Fruit fly (Drosophila melanogaster) whole organism, embryonic: ENCODE results near the gene CG7889.
A peak's percentile ranks its signal among the peaks of the same experiment; 100 is the strongest.

Experiments used
- B-H2 ChIP-seq: fragments of 200-800 bp; sonication (Bioruptor generic); optimal IDR thresholded peaks from 2 replicates; lab custom pipeline; 2018; ENCODE audit warnings: missing biosample characterization, mild to moderate bottlenecking, missing genetic modification characterization
- BEAF-32 ChIP-seq: fragments of 200-800 bp; sonication (Bioruptor generic); optimal IDR thresholded peaks from 3 replicates; lab custom pipeline; 2017; ENCODE audit warnings: missing biosample characterization, missing genetic modification characterization, mild to moderate bottlenecking, moderate library complexity, missing genetic modification reagents
- CG1233 ChIP-seq: fragments of 200-800 bp; sonication (Bioruptor generic); optimal IDR thresholded peaks from 4 replicates; lab custom pipeline; 2018; ENCODE audit warnings: missing biosample characterization, mild to moderate bottlenecking, missing genetic modification characterization
- CG12769 ChIP-seq: fragments of 200-800 bp; sonication (Bioruptor generic); optimal IDR thresholded peaks from 2 replicates; lab custom pipeline; 2019; ENCODE audit warnings: missing biosample characterization, mild to moderate bottlenecking, missing genetic modification characterization, moderate library complexity
- CG12942 ChIP-seq: fragments of 200-800 bp; sonication (Bioruptor generic); optimal IDR thresholded peaks from 3 replicates; lab custom pipeline; 2016; ENCODE audit warnings: missing biosample characterization, missing genetic modification characterization
- CG15269 ChIP-seq: fragments of 200-800 bp; sonication (Bioruptor generic); optimal IDR thresholded peaks from 2 replicates; lab custom pipeline; 2018; ENCODE audit warnings: missing biosample characterization, mild to moderate bottlenecking, missing genetic modification characterization, moderate library complexity
- CG17186 ChIP-seq: fragments of 200-800 bp; sonication (Bioruptor generic); optimal IDR thresholded peaks from 3 replicates; lab custom pipeline; 2017; ENCODE audit warnings: missing biosample characterization, missing genetic modification reagents, missing genetic modification characterization
- CG17612 ChIP-seq: fragments of 200-800 bp; sonication (Bioruptor generic); IDR thresholded peaks from 2 replicates; pipeline ENCODE4 v1.3.6; 2022; ENCODE audit warnings: missing biosample characterization, missing genetic modification characterization
- CG1832 ChIP-seq: fragments of 200-800 bp; sonication (Bioruptor generic); optimal IDR thresholded peaks from 2 replicates; lab custom pipeline; 2017; ENCODE audit warnings: missing biosample characterization, mild to moderate bottlenecking, missing genetic modification characterization, inconsistent platforms
- CG30431 ChIP-seq: fragments of 200-800 bp; sonication (Bioruptor generic); optimal IDR thresholded peaks from 2 replicates; lab custom pipeline; 2017; ENCODE audit warnings: missing biosample characterization, missing genetic modification characterization
- CG34422 ChIP-seq: fragments of 200-800 bp; sonication (Bioruptor generic); IDR thresholded peaks from 3 replicates; pipeline ENCODE4 v1.3.6; 2022; ENCODE audit warnings: missing biosample characterization, missing genetic modification characterization
- CG3726 ChIP-seq: fragments of 200-800 bp; sonication (Bioruptor generic); IDR thresholded peaks from 3 replicates; pipeline ENCODE4, ENCODE4 v1.3.6; 2022; ENCODE audit warnings: missing biosample characterization, missing genetic modification characterization
- CG3995 ChIP-seq: fragments of 200-800 bp; sonication (Bioruptor generic); optimal IDR thresholded peaks from 3 replicates; lab custom pipeline; 2016; ENCODE audit warnings: missing biosample characterization, missing genetic modification characterization
- CG4424 ChIP-seq: fragments of 200-800 bp; sonication (Bioruptor generic); optimal IDR thresholded peaks from 3 replicates; lab custom pipeline; 2016; ENCODE audit warnings: missing biosample characterization, missing genetic modification characterization
- CG4820 ChIP-seq: fragments of 200-800 bp; sonication (Bioruptor generic); optimal IDR thresholded peaks from 3 replicates; lab custom pipeline; 2016; ENCODE audit warnings: missing biosample characterization, missing genetic modification characterization
- CG4854 ChIP-seq: fragments of 200-800 bp; sonication (Bioruptor generic); optimal IDR thresholded peaks from 2 replicates; lab custom pipeline; 2016; ENCODE audit warnings: missing biosample characterization, missing genetic modification characterization, inconsistent platforms
- CrebB ChIP-seq: fragments of 200-800 bp; sonication (Bioruptor generic); optimal IDR thresholded peaks from 3 replicates; lab custom pipeline; 2018; ENCODE audit warnings: missing biosample characterization, mild to moderate bottlenecking, missing genetic modification characterization
- D19B ChIP-seq: fragments of 200-800 bp; sonication (Bioruptor generic); optimal IDR thresholded peaks from 2 replicates; lab custom pipeline; 2017; ENCODE audit warnings: missing biosample characterization, mild to moderate bottlenecking, missing genetic modification characterization
- Dfd ChIP-seq, 2 experiments: fragments of >200 bp; optimal IDR thresholded peaks; 2 replicates each; lab custom pipeline; 2017; ENCODE audit warnings: missing biosample characterization in 2 of 2, missing genetic modification characterization in 2 of 2
- Eip74EF ChIP-seq, 2 experiments: fragments of 200-800 bp in 1 of 2; fragments of >200 bp in 1 of 2; sonication (Bioruptor generic) in 1 of 2; optimal IDR thresholded peaks; 2 replicates each; lab custom pipeline; 2017 to 2019; ENCODE audit warnings: missing biosample characterization in 2 of 2, missing genetic modification characterization in 2 of 2, mild to moderate bottlenecking in 1 of 2, moderate library complexity in 1 of 2
- Hr51 ChIP-seq, 2 experiments: fragments of 200-800 bp; sonication (Bioruptor generic); optimal IDR thresholded peaks; 2 replicates in 1 of 2; 3 replicates in 1 of 2; lab custom pipeline; 2016 to 2018; ENCODE audit warnings: missing biosample characterization in 2 of 2, missing genetic modification characterization in 2 of 2, mild to moderate bottlenecking in 1 of 2, moderate library complexity in 1 of 2
- Hr78 ChIP-seq, 2 experiments: fragments of 200-800 bp in 1 of 2; fragments of >200 bp in 1 of 2; sonication (Bioruptor generic) in 1 of 2; optimal IDR thresholded peaks; 2 replicates each; lab custom pipeline; 2017 to 2019; ENCODE audit warnings: missing biosample characterization in 2 of 2, missing genetic modification characterization in 2 of 2, mild to moderate bottlenecking in 1 of 2, moderate library complexity in 1 of 2
- Oli ChIP-seq: fragments of 200-800 bp; sonication (Bioruptor generic); optimal IDR thresholded peaks from 2 replicates; lab custom pipeline; 2018; ENCODE audit warnings: missing biosample characterization, mild to moderate bottlenecking, missing genetic modification characterization, moderate library complexity
- Opbp ChIP-seq: fragments of 200-800 bp; sonication (Bioruptor generic); IDR thresholded peaks from 3 replicates; pipeline ENCODE4 v1.3.6; 2022; ENCODE audit warnings: missing biosample characterization, missing genetic modification characterization; ENCODE audit not compliant: partially characterized antibody
- PHDP ChIP-seq: fragments of 200-800 bp; sonication (Bioruptor generic); optimal IDR thresholded peaks from 3 replicates; lab custom pipeline; 2018; ENCODE audit warnings: missing biosample characterization, mild to moderate bottlenecking, missing genetic modification characterization, moderate library complexity
- Rx ChIP-seq: fragments of 200-800 bp; sonication (Bioruptor generic); IDR thresholded peaks from 2 replicates; pipeline ENCODE4 v1.3.6; 2022; ENCODE audit warnings: missing biosample characterization, missing genetic modification characterization
- Sin3A ChIP-seq: fragments of >200 bp; optimal IDR thresholded peaks from 2 replicates; lab custom pipeline; 2018
- Six4 ChIP-seq: fragments of 200-800 bp; sonication (Bioruptor generic); optimal IDR thresholded peaks from 2 replicates; lab custom pipeline; 2016; ENCODE audit warnings: missing biosample characterization, missing genetic modification characterization
- ab ChIP-seq: fragments of 200-800 bp; sonication (Bioruptor generic); optimal IDR thresholded peaks from 2 replicates; lab custom pipeline; 2016; ENCODE audit warnings: missing biosample characterization, missing genetic modification characterization
- abd-A ChIP-seq: fragments of 200-800 bp; sonication (Bioruptor generic); optimal IDR thresholded peaks from 3 replicates; lab custom pipeline; 2019; ENCODE audit warnings: missing biosample characterization, mild to moderate bottlenecking, missing genetic modification characterization, moderate library complexity
- ara ChIP-seq: fragments of 200-800 bp; sonication (Bioruptor generic); IDR thresholded peaks from 2 replicates; pipeline ENCODE4 v1.3.6; 2022; ENCODE audit warnings: missing biosample characterization, missing genetic modification characterization
- cas ChIP-seq: fragments of 200-800 bp; sonication (Bioruptor generic); IDR thresholded peaks from 2 replicates; pipeline ENCODE4 v1.3.6; 2022; ENCODE audit warnings: missing biosample characterization, missing genetic modification characterization
- crc ChIP-seq: fragments of 200-800 bp; sonication (Bioruptor generic); optimal IDR thresholded peaks from 2 replicates; lab custom pipeline; 2016; ENCODE audit warnings: missing biosample characterization, missing genetic modification characterization
- croc ChIP-seq: fragments of 200-800 bp; sonication (Bioruptor generic); conservative IDR thresholded peaks from 3 replicates; pipeline ENCODE4 v1.3.6; 2022; ENCODE audit warnings: missing biosample characterization, missing genetic modification characterization
- danr ChIP-seq: fragments of 200-800 bp; sonication (Bioruptor generic); IDR thresholded peaks from 2 replicates; pipeline ENCODE4 v1.3.6; 2022; ENCODE audit warnings: missing biosample characterization, missing genetic modification characterization
- en ChIP-seq: fragments of 200-800 bp; sonication (Bioruptor generic); optimal IDR thresholded peaks from 2 replicates; lab custom pipeline; 2016; ENCODE audit warnings: missing biosample characterization, missing genetic modification characterization
- gem ChIP-seq: fragments of 200-800 bp; sonication (Bioruptor generic); optimal IDR thresholded peaks from 2 replicates; lab custom pipeline; 2019; ENCODE audit warnings: missing biosample characterization, mild to moderate bottlenecking, missing genetic modification characterization, moderate library complexity
- gsb-n ChIP-seq: fragments of 200-800 bp; sonication (Bioruptor generic); optimal IDR thresholded peaks from 3 replicates; lab custom pipeline; 2018; ENCODE audit warnings: missing biosample characterization, mild to moderate bottlenecking, missing genetic modification characterization
- gt ChIP-seq: fragments of 200-800 bp; sonication (Bioruptor generic); IDR thresholded peaks from 2 replicates; pipeline ENCODE4 v1.3.6; 2022; ENCODE audit warnings: missing biosample characterization, missing genetic modification characterization
- kay ChIP-seq: fragments of 200-800 bp; sonication (Bioruptor generic); optimal IDR thresholded peaks from 2 replicates; lab custom pipeline; 2016; ENCODE audit warnings: missing biosample characterization, missing genetic modification characterization
- lmd ChIP-seq: fragments of 200-800 bp; sonication (Bioruptor generic); IDR thresholded peaks from 2 replicates; pipeline ENCODE4 v1.3.6; 2022; ENCODE audit warnings: missing biosample characterization, missing genetic modification characterization
- mam ChIP-seq: fragments of 200-800 bp; sonication (Bioruptor generic); optimal IDR thresholded peaks from 3 replicates; lab custom pipeline; 2016; ENCODE audit warnings: missing biosample characterization, missing genetic modification characterization
- org-1 ChIP-seq: fragments of 200-800 bp; sonication (Bioruptor generic); optimal IDR thresholded peaks from 2 replicates; lab custom pipeline; 2017; ENCODE audit warnings: missing biosample characterization, missing genetic modification characterization
- pros ChIP-seq: fragments of 200-800 bp; sonication (Bioruptor generic); optimal IDR thresholded peaks from 3 replicates; lab custom pipeline; 2019; ENCODE audit warnings: missing biosample characterization, mild to moderate bottlenecking, missing genetic modification characterization, moderate library complexity
- sc ChIP-seq, 3 experiments: fragments of >200 bp in 2 of 3; fragments of 200-800 bp in 1 of 3; sonication (Bioruptor generic) in 1 of 3; optimal IDR thresholded peaks; 2 replicates in 2 of 3; 3 replicates in 1 of 3; lab custom pipeline; 2017; ENCODE audit warnings: mild to moderate bottlenecking in 1 of 3, missing biosample characterization in 1 of 3, missing genetic modification characterization in 1 of 3, missing genetic modification reagents in 1 of 3
- sr ChIP-seq: fragments of 200-800 bp; sonication (Bioruptor generic); IDR thresholded peaks from 3 replicates; pipeline ENCODE4 v1.3.6; 2022; ENCODE audit warnings: missing biosample characterization, missing genetic modification characterization
- toy ChIP-seq: fragments of 200-800 bp; sonication (Bioruptor generic); IDR thresholded peaks from 2 replicates; pipeline ENCODE4 v1.3.6; 2022; ENCODE audit warnings: missing biosample characterization, missing genetic modification characterization
- vvl ChIP-seq: fragments of 200-800 bp; sonication (Bioruptor generic); IDR thresholded peaks from 2 replicates; pipeline ENCODE4 v1.3.6; 2022; ENCODE audit warnings: missing biosample characterization, missing genetic modification characterization
- zen ChIP-seq: fragments of 200-800 bp; sonication (Bioruptor generic); optimal IDR thresholded peaks from 3 replicates; lab custom pipeline; 2018; ENCODE audit warnings: missing biosample characterization, mild to moderate bottlenecking, missing genetic modification characterization, moderate library complexity

The CG7889 gene

dm6 chrX:19247200-19248052, 4.0 kb downstream of the CG7889 start, which contains the start of gene CG7992 (continued):
- TF ChIP-seq crc (peak; percentile 51), CG15269 (tag; lab: Kevin White, UChicago) (peak; percentile 69), gt (GFP tag; lab: Robert Waterston, UW) (no peak), D19B (GFP tag; lab: Kevin White, UChicago) (peak; percentile 53), Hr78 (GFP tag; optimal IDR thresholded peaks at IDR 0.05; lab: Kevin White, UChicago) (peak in 1 of 2 experiments; percentile 32), Dfd (GFP tag; optimal IDR thresholded peaks at IDR 0.05; lab: Kevin White, UChicago) (no peak), kay (GFP tag; lab: Kevin White, UChicago) (peak; percentile 88), gem (tag; lab: Kevin White, UChicago) (peak; percentile 79), CG4424 (GFP tag; lab: Kevin White, UChicago) (peak; percentile 41), PHDP (tag; lab: Kevin White, UChicago) (peak; percentile 56), CG3995 (GFP tag; lab: Kevin White, UChicago) (peak; percentile 4), org-1 (GFP tag; lab: Kevin White, UChicago) (peak; percentile 63), Oli (tag; lab: Kevin White, UChicago) (peak; percentile 72), Six4 (GFP tag; lab: Kevin White, UChicago) (no peak), CG34422 (GFP tag; lab: Robert Waterston, UW) (no peak), CG30431 (no peak), gsb-n (no peak), ab (no peak), CG17612 (no peak), vvl (no peak), CG1233 (GFP tag; lab: Kevin White, UChicago) (peak; percentile 9), BEAF-32 (GFP tag; lab: Kevin White, UChicago) (no peak), cas (GFP tag; lab: Robert Waterston, UW) (no peak), sc (optimal IDR thresholded peaks at IDR 0.05; lab: Kevin White, UChicago) (no peak), sc (GFP tag; optimal IDR thresholded peaks at IDR 0.05; lab: Kevin White, UChicago) (no peak), toy (GFP tag; lab: Robert Waterston, UW) (no peak), Opbp (GFP tag; lab: Robert Waterston, UW) (no peak), CrebB (tag; lab: Kevin White, UChicago) (no peak), B-H2 (GFP tag; lab: Kevin White, UChicago) (peak; percentile 16), lmd (GFP tag; lab: Robert Waterston, UW) (peak; percentile 67), CG1832 (GFP tag; lab: Kevin White, UChicago) (no peak), CG4854 (no peak), CG17186 (GFP tag; lab: Kevin White, UChicago) (no peak), Eip74EF (GFP tag; optimal IDR thresholded peaks at IDR 0.05; lab: Kevin White, UChicago) (no peak), CG12769 (no peak), sr (GFP tag; lab: Robert Waterston, UW) (no peak), CG12942 (GFP tag; lab: Kevin White, UChicago) (peak; percentile 28), Rx (peak; percentile 50; the same call in 1 of the 2 replicates), CG3726 (no peak), danr (GFP tag; lab: Robert Waterston, UW) (no peak), abd-A (tag; lab: Kevin White, UChicago) (no peak), CG4820 (peak; percentile 48), pros (GFP tag; lab: Kevin White, UChicago) (peak; percentile 40), croc (GFP tag; lab: Robert Waterston, UW) (no peak), Sin3A (lab: Kevin White, UChicago) (no peak), Hr51 (GFP tag; optimal IDR thresholded peaks at IDR 0.05; lab: Kevin White, UChicago) (peak; percentile 29 to 69), mam (GFP tag; lab: Kevin White, UChicago) (peak; percentile 73), zen (tag; lab: Kevin White, UChicago) (peak; percentile 23), en (GFP tag; lab: Kevin White, UChicago) (no peak), ara (GFP tag; lab: Robert Waterston, UW) (no peak)
